Worm (Caenorhabditis elegans) whole organism, mixed stage, embryonic: ENCODE results near the gene K04G11.3.

Experiments used
- blmp-1 ChIP-seq: fragments of 150-350 bp; optimal IDR thresholded peaks from 2 replicates; lab custom pipeline; 2014; ENCODE audit warnings: missing biosample characterization, missing genetic modification characterization
- drap-1 ChIP-seq: fragments of 200-800 bp; sonication (Bioruptor generic); optimal IDR thresholded peaks from 3 replicates; lab custom pipeline; 2018; ENCODE audit warnings: mild to moderate bottlenecking, missing genetic modification characterization, missing compliant biosample characterization
- elt-3 ChIP-seq: fragments of 150-350 bp; optimal IDR thresholded peaks from 2 replicates; lab custom pipeline; 2014; ENCODE audit warnings: missing biosample characterization, missing genetic modification characterization
- lsy-2 ChIP-seq: fragments of 150-350 bp; optimal IDR thresholded peaks from 2 replicates; lab custom pipeline; 2014; ENCODE audit warnings: missing biosample characterization, missing genetic modification characterization
- nhr-12 ChIP-seq: fragments of 150-350 bp; optimal IDR thresholded peaks from 2 replicates; lab custom pipeline; 2014; ENCODE audit warnings: missing biosample characterization, missing genetic modification characterization
- sem-2 ChIP-seq: fragments of 200-800 bp; sonication (Bioruptor generic); optimal IDR thresholded peaks from 2 replicates; lab custom pipeline; 2018; ENCODE audit warnings: mild to moderate bottlenecking, missing genetic modification characterization, missing compliant biosample characterization
- snpc-4 ChIP-seq: fragments of 150-350 bp; optimal IDR thresholded peaks from 2 replicates; lab custom pipeline; 2014; ENCODE audit warnings: missing biosample characterization, missing genetic modification characterization
- unc-39 ChIP-seq: fragments of 150-350 bp; optimal IDR thresholded peaks from 2 replicates; lab custom pipeline; 2014; ENCODE audit warnings: missing biosample characterization, missing genetic modification characterization
- unc-62 ChIP-seq: fragments of 150-350 bp; optimal IDR thresholded peaks from 2 replicates; lab custom pipeline; 2014; ENCODE audit warnings: missing biosample characterization, missing genetic modification reagents, missing genetic modification characterization
- ztf-11 ChIP-seq: fragments of 150-350 bp; optimal IDR thresholded peaks from 2 replicates; lab custom pipeline; 2014; ENCODE audit warnings: missing biosample characterization, missing genetic modification characterization

- TF ChIP-seq nhr-12 (tag; lab: Kevin White, UChicago) (no peak), drap-1 (GFP tag; lab: Kevin White, UChicago) (no peak), snpc-4 (tag; lab: Kevin White, UChicago) (no peak), lsy-2 (tag; lab: Kevin White, UChicago) (no peak), unc-62 (GFP tag; lab: Kevin White, UChicago) (no peak), ztf-11 (tag; lab: Kevin White, UChicago) (no peak), blmp-1 (no peak), unc-39 (tag; lab: Kevin White, UChicago) (no peak), elt-3 (no peak), sem-2 (GFP tag; lab: Kevin White, UChicago) (no peak)
Observed at ce11 chrX:14334151-14334550, 13.3 kb downstream of the K04G11.3 start.
